Worm (Caenorhabditis elegans) whole organism, late embryonic: ENCODE measurements around the gene T07A9.14.

Experiments used
- F13H6.1 ChIP-seq: sonication (generic microtip); optimal IDR thresholded peaks from 2 replicates; lab custom pipeline; 2016; ENCODE audit warnings: missing genetic modification characterization, missing compliant biosample characterization
- K09A11.1 ChIP-seq: sonication (generic microtip); optimal IDR thresholded peaks from 2 replicates; lab custom pipeline; 2017; ENCODE audit warnings: antibody characterized with exemption, mild to moderate bottlenecking, missing genetic modification characterization, missing compliant biosample characterization; ENCODE audit not compliant: insufficient read depth
- T23F11.4 ChIP-seq: fragments of 200-800 bp; sonication (Bioruptor generic); optimal IDR thresholded peaks from 2 replicates; lab custom pipeline; 2018; ENCODE audit warnings: mild to moderate bottlenecking, missing genetic modification characterization, missing compliant biosample characterization
- Y22D7AL.16 ChIP-seq: sonication (generic microtip); optimal IDR thresholded peaks from 2 replicates; lab custom pipeline; 2016; ENCODE audit warnings: missing genetic modification characterization, missing compliant biosample characterization
- ama-1 ChIP-seq: fragments of 150-350 bp; optimal IDR thresholded peaks from 2 replicates; lab custom pipeline; 2014
- ceh-18 ChIP-seq: sonication (generic microtip); optimal IDR thresholded peaks from 2 replicates; lab custom pipeline; 2016; ENCODE audit warnings: missing genetic modification characterization, missing compliant biosample characterization
- ceh-19 ChIP-seq: fragments of 200-800 bp; sonication (Bioruptor generic); optimal IDR thresholded peaks from 2 replicates; lab custom pipeline; 2018; ENCODE audit warnings: mild to moderate bottlenecking, missing genetic modification characterization, missing compliant biosample characterization
- ceh-2 ChIP-seq: sonication (generic microtip); optimal IDR thresholded peaks from 2 replicates; lab custom pipeline; 2016; ENCODE audit warnings: missing genotype, missing genetic modification characterization, missing compliant biosample characterization
- ceh-34 ChIP-seq: sonication (generic microtip); optimal IDR thresholded peaks from 2 replicates; lab custom pipeline; 2016; ENCODE audit warnings: mild to moderate bottlenecking, missing genetic modification characterization, missing compliant biosample characterization
- ceh-6 ChIP-seq: fragments of 200-800 bp; sonication (Bioruptor generic); optimal IDR thresholded peaks from 2 replicates; lab custom pipeline; 2018; ENCODE audit warnings: mild to moderate bottlenecking, missing genetic modification characterization, missing compliant biosample characterization
- che-1 ChIP-seq: sonication (generic microtip); optimal IDR thresholded peaks from 2 replicates; lab custom pipeline; 2016; ENCODE audit warnings: mild to moderate bottlenecking, missing genetic modification characterization, missing compliant biosample characterization
- dmd-4 ChIP-seq: sonication (generic microtip); optimal IDR thresholded peaks from 2 replicates; lab custom pipeline; 2016; ENCODE audit warnings: borderline replicate concordance, missing genetic modification characterization, missing compliant biosample characterization
- elt-4 ChIP-seq: sonication (generic microtip); optimal IDR thresholded peaks from 2 replicates; lab custom pipeline; 2016; ENCODE audit warnings: missing genetic modification characterization, missing compliant biosample characterization
- eyg-1 ChIP-seq: sonication (generic microtip); optimal IDR thresholded peaks from 2 replicates; lab custom pipeline; 2016; ENCODE audit warnings: missing genotype, missing genetic modification characterization, missing compliant biosample characterization
- fkh-10 ChIP-seq: fragments of 150-350 bp; optimal IDR thresholded peaks from 2 replicates; lab custom pipeline; 2014; ENCODE audit warnings: missing biosample characterization, missing genetic modification reagents, missing genetic modification characterization
- hlh-13 ChIP-seq: fragments of 200-800 bp; sonication (Bioruptor generic); optimal IDR thresholded peaks from 2 replicates; lab custom pipeline; 2018; ENCODE audit warnings: mild to moderate bottlenecking, missing genetic modification characterization, missing compliant biosample characterization
- hlh-15 ChIP-seq: sonication (generic microtip); optimal IDR thresholded peaks from 2 replicates; lab custom pipeline; 2016; ENCODE audit warnings: missing genetic modification characterization, missing compliant biosample characterization
- hlh-30 ChIP-seq: sonication (generic microtip); optimal IDR thresholded peaks from 2 replicates; lab custom pipeline; 2017; ENCODE audit warnings: antibody characterized with exemption, missing genetic modification characterization, missing compliant biosample characterization; ENCODE audit not compliant: insufficient read depth
- hlh-6 ChIP-seq: sonication (generic microtip); optimal IDR thresholded peaks from 2 replicates; lab custom pipeline; 2016; ENCODE audit warnings: missing genotype, missing genetic modification characterization, missing compliant biosample characterization
- lim-6 ChIP-seq: sonication (generic microtip); optimal IDR thresholded peaks from 2 replicates; lab custom pipeline; 2016; ENCODE audit warnings: missing genetic modification characterization, missing compliant biosample characterization
- madf-2 ChIP-seq: sonication (generic microtip); optimal IDR thresholded peaks from 2 replicates; lab custom pipeline; 2017; ENCODE audit warnings: missing genetic modification characterization, missing compliant biosample characterization
- nfya-1 ChIP-seq: sonication (generic microtip); optimal IDR thresholded peaks from 2 replicates; lab custom pipeline; 2017; ENCODE audit warnings: missing genetic modification characterization, mild to moderate bottlenecking, missing compliant biosample characterization, antibody characterized with exemption, moderate library complexity
- nhr-232 ChIP-seq: sonication (generic microtip); optimal IDR thresholded peaks from 2 replicates; lab custom pipeline; 2016; ENCODE audit warnings: missing genetic modification characterization, missing compliant biosample characterization
- odd-2 ChIP-seq: sonication (generic microtip); optimal IDR thresholded peaks from 2 replicates; lab custom pipeline; 2017; ENCODE audit warnings: antibody characterized with exemption, mild to moderate bottlenecking, missing genetic modification characterization, missing compliant biosample characterization
- pax-1 ChIP-seq: fragments of 150-350 bp; optimal IDR thresholded peaks from 2 replicates; lab custom pipeline; 2014; ENCODE audit warnings: missing biosample characterization, missing genetic modification characterization
- pha-2 ChIP-seq: sonication (generic microtip); optimal IDR thresholded peaks from 2 replicates; lab custom pipeline; 2017; ENCODE audit warnings: mild to moderate bottlenecking, missing genetic modification characterization, missing compliant biosample characterization
- pha-4 ChIP-seq: fragments of 150-350 bp; optimal IDR thresholded peaks from 2 replicates; lab custom pipeline; 2018; ENCODE audit warnings: missing biosample characterization, missing genetic modification reagents, missing genetic modification characterization
- pros-1 ChIP-seq: fragments of 150-350 bp; optimal IDR thresholded peaks from 2 replicates; lab custom pipeline; 2014; ENCODE audit warnings: missing biosample characterization, missing genetic modification reagents, missing genetic modification characterization
- ref-2 ChIP-seq: sonication (generic microtip); optimal IDR thresholded peaks from 2 replicates; lab custom pipeline; 2016; ENCODE audit warnings: missing genetic modification characterization, missing compliant biosample characterization
- rnt-1 ChIP-seq: sonication (generic microtip); optimal IDR thresholded peaks from 2 replicates; lab custom pipeline; 2016; ENCODE audit warnings: missing genetic modification characterization, missing compliant biosample characterization
- sox-4 ChIP-seq: sonication (generic microtip); optimal IDR thresholded peaks from 2 replicates; lab custom pipeline; 2017; ENCODE audit warnings: mild to moderate bottlenecking, missing genetic modification characterization, inconsistent platforms, missing compliant biosample characterization
- syd-9 ChIP-seq: sonication (generic microtip); optimal IDR thresholded peaks from 2 replicates; lab custom pipeline; 2016; ENCODE audit warnings: mild to moderate bottlenecking, missing genetic modification characterization, moderate library complexity, missing compliant biosample characterization
- tbx-2 ChIP-seq: sonication (generic microtip); optimal IDR thresholded peaks from 2 replicates; lab custom pipeline; 2016; ENCODE audit warnings: missing genetic modification characterization, missing compliant biosample characterization
- unc-42 ChIP-seq: sonication (generic microtip); optimal IDR thresholded peaks from 2 replicates; lab custom pipeline; 2016; ENCODE audit warnings: missing genotype, missing genetic modification characterization, missing compliant biosample characterization
- unc-55 ChIP-seq: sonication (generic microtip); optimal IDR thresholded peaks from 2 replicates; lab custom pipeline; 2017; ENCODE audit warnings: missing biosample characterization, missing genetic modification reagents, missing genetic modification characterization
- unc-86 ChIP-seq: sonication (generic microtip); optimal IDR thresholded peaks from 2 replicates; lab custom pipeline; 2016; ENCODE audit warnings: missing genetic modification characterization, missing compliant biosample characterization

Gene T07A9.14

ce11 chrIV:386576-386975, at the start of gene T07A9.14:
TSS of gene T07A9.14 (plus strand) at chrIV:386699.
- no peak for TF ChIP-seq hlh-6
- no peak for TF ChIP-seq ceh-2 (tag; lab: Kevin White, UChicago)
- TF ChIP-seq pros-1 (tag; lab: Kevin White, UChicago): no peak
- no peak for TF ChIP-seq hlh-15 (tag; lab: Kevin White, UChicago)

DNA sequence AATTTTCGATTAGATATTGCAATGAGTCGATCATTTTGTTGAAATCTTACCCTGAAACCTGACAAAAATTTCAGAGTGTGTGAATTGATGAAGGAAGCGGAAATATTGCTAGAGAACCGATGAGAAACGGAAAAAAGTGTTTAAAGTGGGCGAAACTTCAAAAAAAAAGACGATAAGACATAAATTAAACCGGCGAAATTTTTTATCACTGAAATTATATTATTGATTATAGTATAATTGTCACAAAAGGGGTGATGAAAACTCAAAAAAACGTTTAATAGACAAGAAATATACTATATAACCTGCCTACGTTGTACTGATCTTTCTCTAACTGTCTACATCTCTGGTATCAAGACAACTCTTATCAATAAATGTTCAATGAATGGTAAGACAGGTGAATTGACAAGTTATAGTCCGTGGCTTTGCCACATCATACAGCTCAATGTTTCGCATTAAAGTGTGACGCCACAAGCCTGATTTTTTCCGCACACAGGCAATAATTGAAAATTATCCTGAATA, 49.3 kb upstream of the T07A9.14 start, which contains the start of gene pxmp-4:
Gene pxmp-4, minus strand, starts transcription at position 51 of the 519 bp plus-strand sequence.
- no peak for TF ChIP-seq eyg-1 (tag; lab: Kevin White, UChicago)
- TF ChIP-seq ref-2 (tag; lab: Kevin White, UChicago): no peak
- no peak for TF ChIP-seq ama-1 (lab: Kevin White, UChicago)
- no peak for TF ChIP-seq nhr-232
- no peak for TF ChIP-seq unc-86 (tag; lab: Kevin White, UChicago)
- no peak for TF ChIP-seq hlh-15 (tag; lab: Kevin White, UChicago)
- no peak for TF ChIP-seq pha-4
- no peak for TF ChIP-seq ceh-6
- TF ChIP-seq pros-1 (tag; lab: Kevin White, UChicago): no peak
- TF ChIP-seq, all 69 proteins: peak for 0

ce11 chrIV:338192-338831, 48.2 kb upstream of the T07A9.14 start:
- TF ChIP-seq fkh-10 (GFP tag; lab: Kevin White, UChicago): no peak
- TF ChIP-seq, all 69 proteins: peak for 0

DNA sequence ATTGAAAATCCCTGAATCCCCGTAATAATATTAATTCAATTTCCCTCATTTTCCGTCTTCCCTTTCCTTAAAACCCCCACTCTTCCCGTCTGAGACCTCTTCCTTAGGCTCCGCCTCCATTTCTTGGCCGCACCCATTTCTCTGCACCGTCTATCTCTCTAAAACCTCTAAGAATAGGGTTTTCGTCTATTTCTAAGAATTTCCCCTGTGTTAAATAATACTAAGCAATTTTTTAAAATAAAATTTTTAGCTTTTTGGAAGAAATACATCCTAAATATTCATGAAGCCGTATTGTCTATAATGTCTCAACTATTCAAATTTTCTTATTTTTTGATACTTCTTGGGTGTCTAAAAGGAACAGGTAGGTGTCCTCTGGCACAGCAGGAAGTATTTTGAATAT, 47.0 kb upstream of the T07A9.14 start, which contains the start of gene cdh-8:
Gene cdh-8, plus strand, starts transcription at position 301 of the 400 bp plus-strand sequence.
- TF ChIP-seq unc-42 (peak; percentile 18), ceh-19 (GFP tag; lab: Kevin White, UChicago) (no peak)

DNA sequence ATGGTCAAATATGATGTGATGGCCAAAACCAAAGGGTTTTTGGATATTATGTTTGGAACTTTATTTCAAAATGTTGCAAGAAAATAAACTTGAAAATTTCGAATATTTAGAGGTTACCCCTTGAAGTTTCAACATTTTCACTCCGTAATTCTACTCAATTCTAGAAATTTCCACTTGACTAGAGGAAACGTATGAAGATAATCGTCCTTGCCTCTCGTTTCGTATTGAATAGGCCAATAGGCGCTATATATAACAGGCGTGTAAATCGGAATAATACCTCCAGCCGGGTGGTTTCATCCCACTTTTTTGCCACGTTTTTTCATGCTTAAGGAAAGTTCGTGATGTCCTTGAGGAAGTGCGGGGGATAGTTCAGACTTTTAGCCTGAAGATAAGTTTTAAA, 43.2 kb upstream of the T07A9.14 start:
- no peak for TF ChIP-seq madf-2 (tag; lab: Kevin White, UChicago)
- no peak for TF ChIP-seq sox-4 (tag; lab: Kevin White, UChicago)
- TF ChIP-seq ceh-2 (tag; lab: Kevin White, UChicago): no peak
- TF ChIP-seq dmd-4: no peak
- no peak for TF ChIP-seq hlh-13
- no peak for TF ChIP-seq pros-1 (tag; lab: Kevin White, UChicago)
- TF ChIP-seq pax-1: no peak
- no peak for TF ChIP-seq hlh-6
- TF ChIP-seq T23F11.4 (GFP tag; lab: Kevin White, UChicago): no peak
- TF ChIP-seq F13H6.1 (tag; lab: Kevin White, UChicago): no peak
- no peak for TF ChIP-seq Y22D7AL.16
- TF ChIP-seq unc-42: no peak
- no peak for TF ChIP-seq elt-4 (tag; lab: Kevin White, UChicago)
- TF ChIP-seq syd-9 (tag; lab: Kevin White, UChicago): no peak

ce11 chrIV:364983-365382, 21.5 kb upstream of the T07A9.14 start:
- TF ChIP-seq ceh-2 (tag; lab: Kevin White, UChicago): no peak
- no peak for TF ChIP-seq lim-6 (tag; lab: Kevin White, UChicago)
- TF ChIP-seq hlh-13: no peak
- TF ChIP-seq pros-1 (tag; lab: Kevin White, UChicago): no peak
- peak; percentile 16 for TF ChIP-seq ceh-18 (tag; lab: Kevin White, UChicago)
- no peak for TF ChIP-seq tbx-2 (tag; lab: Kevin White, UChicago)
- no peak for TF ChIP-seq che-1
- no peak for TF ChIP-seq ama-1 (lab: Kevin White, UChicago)
- no peak for TF ChIP-seq K09A11.1 (tag; lab: Kevin White, UChicago)
- no peak for TF ChIP-seq pha-2 (tag; lab: Kevin White, UChicago)
- no peak for TF ChIP-seq fkh-10 (GFP tag; lab: Kevin White, UChicago)
- TF ChIP-seq nfya-1 (tag; lab: Kevin White, UChicago): no peak
- TF ChIP-seq ceh-34 (tag; lab: Kevin White, UChicago): no peak
- no peak for TF ChIP-seq rnt-1 (tag; lab: Kevin White, UChicago)
- no peak for TF ChIP-seq odd-2 (tag; lab: Kevin White, UChicago)
- TF ChIP-seq hlh-30 (tag; lab: Kevin White, UChicago): peak; percentile 28
- TF ChIP-seq unc-55 (GFP tag; lab: Kevin White, UChicago): peak; percentile 11
